In genomic region chr3R:23214603-23215433, dm6 we compare ENCODE assay signal across 1 fruit fly cellular context.
TF ChIP-seq lines count a peak whose summit lies in the region.

No protein-coding gene starts in this region.

TF ChIP-seq in whole organism, embryonic, 481 proteins besides CTCF, POLR2A, EP300 and RAD21 (continued from another document):
- no peak for TF ChIP-seq CG31224 (GFP tag; IDR thresholded peaks at IDR 0.05; lab: Robert Waterston, UW)
- TF ChIP-seq Ptx1 (GFP tag; IDR thresholded peaks at IDR 0.05; lab: Robert Waterston, UW): no peak
- no peak for TF ChIP-seq fd96Cb (tag; optimal IDR thresholded peaks at IDR 0.05; lab: Kevin White, UChicago)
- TF ChIP-seq CG10462 (GFP tag; optimal IDR thresholded peaks at IDR 0.05; lab: Kevin White, UChicago): no peak
- no peak for TF ChIP-seq CG10431 (GFP tag; optimal IDR thresholded peaks at IDR 0.05; lab: Kevin White, UChicago)
- no peak for TF ChIP-seq CG17385 (GFP tag; optimal IDR thresholded peaks at IDR 0.05; lab: Kevin White, UChicago)
- TF ChIP-seq scrt (GFP tag; optimal IDR thresholded peaks at IDR 0.05; lab: Kevin White, UChicago): peak; percentile 40
- TF ChIP-seq CG32532 (GFP tag; IDR thresholded peaks at IDR 0.05; lab: Robert Waterston, UW): no peak
- TF ChIP-seq CG6854 (GFP tag; optimal IDR thresholded peaks at IDR 0.05; lab: Kevin White, UChicago): no peak
- TF ChIP-seq chinmo (GFP tag; IDR thresholded peaks at IDR 0.05; lab: Robert Waterston, UW; ENCODE audit: partially characterized antibody): peak; percentile 81; the same call in 2 of the 4 replicates
- no peak for TF ChIP-seq CG30431 (GFP tag; optimal IDR thresholded peaks at IDR 0.05; lab: Kevin White, UChicago)
- no peak for TF ChIP-seq Spps (tag; optimal IDR thresholded peaks at IDR 0.05; lab: Kevin White, UChicago)
- TF ChIP-seq ttk (GFP tag; IDR thresholded peaks at IDR 0.05; lab: Robert Waterston, UW): no peak
- no peak for TF ChIP-seq CG17328 (GFP tag; IDR thresholded peaks at IDR 0.05; lab: Robert Waterston, UW)
- no peak for TF ChIP-seq HLHmδ (GFP tag; optimal IDR thresholded peaks at IDR 0.05; lab: Kevin White, UChicago)
- TF ChIP-seq hb (GFP tag; IDR thresholded peaks at IDR 0.05; lab: Robert Waterston, UW; ENCODE audit: partially characterized antibody): no peak
- TF ChIP-seq Hey (tag; optimal IDR thresholded peaks at IDR 0.05; lab: Kevin White, UChicago): peak; percentile 78
- TF ChIP-seq ranshi (GFP tag; IDR thresholded peaks at IDR 0.05; lab: Robert Waterston, UW): no peak
- peak; percentile 48 for TF ChIP-seq bbx (GFP tag; IDR thresholded peaks at IDR 0.05; lab: Robert Waterston, UW; ENCODE audit: partially characterized antibody)
- no peak for TF ChIP-seq TFAM (GFP tag; optimal IDR thresholded peaks at IDR 0.05; lab: Kevin White, UChicago)
- TF ChIP-seq klu (GFP tag; IDR thresholded peaks at IDR 0.05; lab: Robert Waterston, UW): no peak
- TF ChIP-seq mam (GFP tag; optimal IDR thresholded peaks at IDR 0.05; lab: Kevin White, UChicago): no peak
- TF ChIP-seq CG11695 (GFP tag; IDR thresholded peaks at IDR 0.05; lab: Robert Waterston, UW): no peak
- TF ChIP-seq Ets97D (GFP tag; optimal IDR thresholded peaks at IDR 0.05; lab: Kevin White, UChicago): peak; percentile 57
- TF ChIP-seq Hr51 (GFP tag; optimal IDR thresholded peaks at IDR 0.05; lab: Kevin White, UChicago): no peak
- TF ChIP-seq CG6254 (GFP tag; optimal IDR thresholded peaks at IDR 0.05; lab: Kevin White, UChicago): no peak
- peak; percentile 14 to 24 for TF ChIP-seq Trl (optimal IDR thresholded peaks at IDR 0.05; lab: Kevin White, UChicago)
- TF ChIP-seq Trl (GFP tag; optimal IDR thresholded peaks at IDR 0.05; lab: Kevin White, UChicago): no peak
- no peak for TF ChIP-seq CG12155 (GFP tag; optimal IDR thresholded peaks at IDR 0.05; lab: Kevin White, UChicago)
- no peak for TF ChIP-seq slou (GFP tag; optimal IDR thresholded peaks at IDR 0.05; lab: Kevin White, UChicago)
- TF ChIP-seq CG15011 (GFP tag; optimal IDR thresholded peaks at IDR 0.05; lab: Kevin White, UChicago): no peak
- no peak for TF ChIP-seq ERR (GFP tag; optimal IDR thresholded peaks at IDR 0.05; lab: Kevin White, UChicago)
- no peak for TF ChIP-seq CG4282 (GFP tag; optimal IDR thresholded peaks at IDR 0.05; lab: Kevin White, UChicago)
- TF ChIP-seq yki (optimal IDR thresholded peaks at IDR 0.05; lab: Kevin White, UChicago): no peak
- TF ChIP-seq CG7372 (GFP tag; IDR thresholded peaks at IDR 0.05; lab: Robert Waterston, UW): no peak
- TF ChIP-seq abd-A (tag; optimal IDR thresholded peaks at IDR 0.05; lab: Kevin White, UChicago): peak; percentile 83
- no peak for TF ChIP-seq gsb (GFP tag; IDR thresholded peaks at IDR 0.05; lab: Robert Waterston, UW)
- TF ChIP-seq CG15514 (GFP tag; optimal IDR thresholded peaks at IDR 0.05; lab: Kevin White, UChicago): peak; percentile 64
- TF ChIP-seq CG12942 (GFP tag; optimal IDR thresholded peaks at IDR 0.05; lab: Kevin White, UChicago): no peak
- no peak for TF ChIP-seq dmrt11E (tag; optimal IDR thresholded peaks at IDR 0.05; lab: Kevin White, UChicago)
- no peak for TF ChIP-seq CG32772 (GFP tag; IDR thresholded peaks at IDR 0.05; lab: Robert Waterston, UW)
- TF ChIP-seq CG9817 (tag; optimal IDR thresholded peaks at IDR 0.05; lab: Kevin White, UChicago): no peak
- no peak for TF ChIP-seq fd64A (GFP tag; optimal IDR thresholded peaks at IDR 0.05; lab: Kevin White, UChicago)
- TF ChIP-seq CG7357 (GFP tag; IDR thresholded peaks at IDR 0.05; lab: Robert Waterston, UW): no peak
- TF ChIP-seq bowl (GFP tag; IDR thresholded peaks at IDR 0.05; lab: Robert Waterston, UW): no peak
- no peak for TF ChIP-seq ems (GFP tag; optimal IDR thresholded peaks at IDR 0.05; lab: Kevin White, UChicago)
- TF ChIP-seq Ets65A (GFP tag; lab: Kevin White, UChicago): no peak
- no peak for TF ChIP-seq B-H1 (GFP tag; IDR thresholded peaks at IDR 0.05; lab: Robert Waterston, UW)
- TF ChIP-seq CG8924 (tag; optimal IDR thresholded peaks at IDR 0.05; lab: Kevin White, UChicago): no peak
- peak; percentile 14 for TF ChIP-seq CG11504 (tag; optimal IDR thresholded peaks at IDR 0.05; lab: Kevin White, UChicago)
- TF ChIP-seq CG3407 (GFP tag; optimal IDR thresholded peaks at IDR 0.05; lab: Kevin White, UChicago): no peak
- TF ChIP-seq CG12659 (GFP tag; optimal IDR thresholded peaks at IDR 0.05; lab: Kevin White, UChicago): peak; percentile 8
- TF ChIP-seq al (GFP tag; IDR thresholded peaks at IDR 0.05; lab: Robert Waterston, UW): no peak
- no peak for TF ChIP-seq CG17912 (GFP tag; optimal IDR thresholded peaks at IDR 0.05; lab: Kevin White, UChicago)
- no peak for TF ChIP-seq eve (GFP tag; optimal IDR thresholded peaks at IDR 0.05; lab: Kevin White, UChicago)
- no peak for TF ChIP-seq CG17359 (tag; optimal IDR thresholded peaks at IDR 0.05; lab: Kevin White, UChicago)
- TF ChIP-seq ash1 (GFP tag; optimal IDR thresholded peaks at IDR 0.05; lab: Kevin White, UChicago): no peak
- no peak for TF ChIP-seq CG6765 (GFP tag; optimal IDR thresholded peaks at IDR 0.05; lab: Kevin White, UChicago)
- TF ChIP-seq kah (GFP tag; optimal IDR thresholded peaks at IDR 0.05; lab: Kevin White, UChicago): no peak
- no peak for TF ChIP-seq sim (GFP tag; IDR thresholded peaks at IDR 0.05; lab: Robert Waterston, UW)
- no peak for TF ChIP-seq CG3838 (GFP tag; optimal IDR thresholded peaks at IDR 0.05; lab: Kevin White, UChicago)
- no peak for TF ChIP-seq CG4424 (GFP tag; optimal IDR thresholded peaks at IDR 0.05; lab: Kevin White, UChicago)
- TF ChIP-seq schlank (tag; optimal IDR thresholded peaks at IDR 0.05; lab: Kevin White, UChicago): no peak
- no peak for TF ChIP-seq jigr1 (GFP tag; IDR thresholded peaks at IDR 0.05; lab: Robert Waterston, UW)
- TF ChIP-seq tin (GFP tag; optimal IDR thresholded peaks at IDR 0.05; lab: Kevin White, UChicago): no peak
- no peak for TF ChIP-seq org-1 (GFP tag; optimal IDR thresholded peaks at IDR 0.05; lab: Kevin White, UChicago)
- no peak for TF ChIP-seq CG43689 (GFP tag; IDR thresholded peaks at IDR 0.05; lab: Robert Waterston, UW)
- TF ChIP-seq CG10267 (tag; optimal IDR thresholded peaks at IDR 0.05; lab: Kevin White, UChicago): peak; percentile 53
- TF ChIP-seq CG33213 (GFP tag; optimal IDR thresholded peaks at IDR 0.05; lab: Kevin White, UChicago): peak; percentile 22
- TF ChIP-seq Hmx (GFP tag; optimal IDR thresholded peaks at IDR 0.05; lab: Kevin White, UChicago): no peak
- peak; percentile 57 for TF ChIP-seq CG13287 (GFP tag; IDR thresholded peaks at IDR 0.05; lab: Robert Waterston, UW; ENCODE audit: partially characterized antibody)
- TF ChIP-seq PHDP (tag; optimal IDR thresholded peaks at IDR 0.05; lab: Kevin White, UChicago): no peak
- peak in 1 of 3 experiments; percentile 39 for TF ChIP-seq Stat92E (GFP tag; optimal IDR thresholded peaks at IDR 0.05; lab: Kevin White, UChicago)
- no peak for TF ChIP-seq CG18476 (GFP tag; optimal IDR thresholded peaks at IDR 0.05; lab: Kevin White, UChicago)
- TF ChIP-seq HHEX (GFP tag; optimal IDR thresholded peaks at IDR 0.05; lab: Kevin White, UChicago): no peak
- no peak for TF ChIP-seq Nf-YA (GFP tag; IDR thresholded peaks at IDR 0.05; lab: Robert Waterston, UW)
- no peak for TF ChIP-seq CG6175 (GFP tag; IDR thresholded peaks at IDR 0.05; lab: Robert Waterston, UW)
- TF ChIP-seq sisA (GFP tag; IDR thresholded peaks at IDR 0.05; lab: Robert Waterston, UW): no peak
- TF ChIP-seq sna (GFP tag; IDR thresholded peaks at IDR 0.05; lab: Robert Waterston, UW; ENCODE audit: partially characterized antibody): peak; percentile 35; the same call in 1 of the 2 replicates
- TF ChIP-seq Xbp1 (GFP tag; optimal IDR thresholded peaks at IDR 0.05; lab: Kevin White, UChicago): no peak
- peak; percentile 24 for TF ChIP-seq CG2712 (tag; optimal IDR thresholded peaks at IDR 0.05; lab: Kevin White, UChicago)
- no peak for TF ChIP-seq crol (GFP tag; IDR thresholded peaks at IDR 0.05; lab: Robert Waterston, UW)
- TF ChIP-seq Atf-2 (GFP tag; optimal IDR thresholded peaks at IDR 0.05; lab: Kevin White, UChicago): no peak
- no peak for TF ChIP-seq CG18599 (GFP tag; optimal IDR thresholded peaks at IDR 0.05; lab: Kevin White, UChicago)
- TF ChIP-seq Hsf (GFP tag; optimal IDR thresholded peaks at IDR 0.05; lab: Kevin White, UChicago): no peak
- no peak for TF ChIP-seq Gsc (GFP tag; IDR thresholded peaks at IDR 0.05; lab: Robert Waterston, UW)
- TF ChIP-seq chif (GFP tag; optimal IDR thresholded peaks at IDR 0.05; lab: Kevin White, UChicago): no peak
- no peak for TF ChIP-seq jumu (GFP tag; optimal IDR thresholded peaks at IDR 0.05; lab: Kevin White, UChicago)
- no peak for TF ChIP-seq CG18619 (GFP tag; optimal IDR thresholded peaks at IDR 0.05; lab: Kevin White, UChicago)
- TF ChIP-seq B-H2 (GFP tag; optimal IDR thresholded peaks at IDR 0.05; lab: Kevin White, UChicago): peak; percentile 22
- TF ChIP-seq Fer3 (tag; optimal IDR thresholded peaks at IDR 0.05; lab: Kevin White, UChicago): no peak
- no peak for TF ChIP-seq CG15073 (GFP tag; optimal IDR thresholded peaks at IDR 0.05; lab: Kevin White, UChicago)
- TF ChIP-seq tna (GFP tag; IDR thresholded peaks at IDR 0.05; lab: Robert Waterston, UW; ENCODE audit: partially characterized antibody): peak; percentile 50
- no peak for TF ChIP-seq tap (tag; optimal IDR thresholded peaks at IDR 0.05; lab: Kevin White, UChicago)
- no peak for TF ChIP-seq kni (GFP tag; optimal IDR thresholded peaks at IDR 0.05; lab: Kevin White, UChicago)
- no peak for TF ChIP-seq ap (GFP tag; IDR thresholded peaks at IDR 0.05; lab: Robert Waterston, UW)
- TF ChIP-seq CG8359 (GFP tag; optimal IDR thresholded peaks at IDR 0.05; lab: Kevin White, UChicago; ENCODE audit: borderline replicate concordance): no peak
- peak; percentile 24 for TF ChIP-seq psq (GFP tag; optimal IDR thresholded peaks at IDR 0.05; lab: Kevin White, UChicago)
- TF ChIP-seq CG12769 (tag; optimal IDR thresholded peaks at IDR 0.05; lab: Kevin White, UChicago): peak; percentile 23
- TF ChIP-seq sens-2 (GFP tag; IDR thresholded peaks at IDR 0.05; lab: Robert Waterston, UW): no peak
- no peak for TF ChIP-seq HLH54F (GFP tag; optimal IDR thresholded peaks at IDR 0.05; lab: Kevin White, UChicago)
- TF ChIP-seq CG4820 (GFP tag; optimal IDR thresholded peaks at IDR 0.05; lab: Kevin White, UChicago): no peak
- no peak for TF ChIP-seq Oli (tag; optimal IDR thresholded peaks at IDR 0.05; lab: Kevin White, UChicago)
- TF ChIP-seq Dll (GFP tag; IDR thresholded peaks at IDR 0.05; lab: Robert Waterston, UW; ENCODE audit: partially characterized antibody): no peak
- no peak for TF ChIP-seq Antp (GFP tag; optimal IDR thresholded peaks at IDR 0.05; lab: Kevin White, UChicago)
- no peak for TF ChIP-seq Lpt (GFP tag; optimal IDR thresholded peaks at IDR 0.05; lab: Kevin White, UChicago)
- TF ChIP-seq Fer1 (GFP tag; optimal IDR thresholded peaks at IDR 0.05; lab: Kevin White, UChicago): no peak
- TF ChIP-seq amos (GFP tag; IDR thresholded peaks at IDR 0.05; lab: Robert Waterston, UW; ENCODE audit: partially characterized antibody): no peak; the same call in 1 of the 2 replicates
- TF ChIP-seq corto (GFP tag; optimal IDR thresholded peaks at IDR 0.05; lab: Kevin White, UChicago): no peak
- no peak for TF ChIP-seq CG1529 (GFP tag; optimal IDR thresholded peaks at IDR 0.05; lab: Kevin White, UChicago)
- TF ChIP-seq twi (tag; optimal IDR thresholded peaks at IDR 0.05; lab: Kevin White, UChicago): no peak
- TF ChIP-seq fd3F (GFP tag; optimal IDR thresholded peaks at IDR 0.05; lab: Kevin White, UChicago): no peak
- TF ChIP-seq CG12236 (GFP tag; optimal IDR thresholded peaks at IDR 0.05; lab: Kevin White, UChicago): no peak
- no peak for TF ChIP-seq D (optimal IDR thresholded peaks at IDR 0.05; lab: Kevin White, UChicago)
- no peak for TF ChIP-seq D (GFP tag; optimal IDR thresholded peaks at IDR 0.05; lab: Kevin White, UChicago)
- no peak for TF ChIP-seq CG14014 (GFP tag; IDR thresholded peaks at IDR 0.05; lab: Robert Waterston, UW)
- no peak for TF ChIP-seq H2.0 (GFP tag; IDR thresholded peaks at IDR 0.05; lab: Robert Waterston, UW)
- TF ChIP-seq CG5245 (GFP tag; optimal IDR thresholded peaks at IDR 0.05; lab: Kevin White, UChicago): no peak
- peak; percentile 83 for TF ChIP-seq stwl (tag; optimal IDR thresholded peaks at IDR 0.05; lab: Kevin White, UChicago)
- peak; percentile 94 for TF ChIP-seq grn (GFP tag; optimal IDR thresholded peaks at IDR 0.05; lab: Kevin White, UChicago)
- 0 out of 2 replicates have a peak, but pooled peaks have one; percentile 26 for TF ChIP-seq Scr (GFP tag; IDR thresholded peaks at IDR 0.05; lab: Robert Waterston, UW; ENCODE audit: partially characterized antibody)
- TF ChIP-seq dan (GFP tag; IDR thresholded peaks at IDR 0.05; lab: Robert Waterston, UW): no peak
- TF ChIP-seq CG4854 (GFP tag; optimal IDR thresholded peaks at IDR 0.05; lab: Kevin White, UChicago): no peak
- no peak for TF ChIP-seq pnt (GFP tag; optimal IDR thresholded peaks at IDR 0.05; lab: Kevin White, UChicago)
- peak; percentile 4 for TF ChIP-seq CG13624 (GFP tag; optimal IDR thresholded peaks at IDR 0.05; lab: Kevin White, UChicago)
